Worm (Caenorhabditis elegans): ENCODE results near the gene mnm-2.

Gene mnm-2

DNA sequence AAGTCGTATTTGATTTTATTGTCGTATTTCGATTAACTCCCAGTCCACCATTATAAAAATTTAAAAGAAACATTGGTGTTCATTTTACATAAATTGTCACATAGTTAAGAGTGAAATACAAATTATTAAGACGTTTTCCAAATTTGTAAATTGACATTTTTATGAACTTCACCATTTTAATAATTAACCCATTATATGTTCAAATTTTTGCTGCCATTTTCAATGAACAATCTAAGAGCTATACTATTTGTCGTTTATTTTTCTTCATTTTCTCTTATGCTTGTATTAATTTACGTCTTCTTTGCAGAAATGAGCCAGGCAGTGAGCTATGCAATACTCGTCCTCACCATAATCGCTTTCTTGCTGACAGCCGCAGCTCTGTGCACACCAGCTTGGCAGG is 6.5 kb upstream of the mnm-2 start, which contains the start of gene clc-2:
Gene clc-2, plus strand, starts transcription at position 301 of the 400 bp plus-strand sequence.
- TF ChIP-seq pha-4 (tag; optimal IDR thresholded peaks at IDR 0.05): no peak
- TF ChIP-seq lsy-27 (tag; optimal IDR thresholded peaks at IDR 0.05; ENCODE audit: borderline replicate concordance, insufficient read depth): no peak
- TF ChIP-seq nfyb-1 (GFP tag; IDR thresholded peaks at IDR 0.05): no peak
- no peak for TF ChIP-seq madf-10 (tag; optimal IDR thresholded peaks at IDR 0.05)
- TF ChIP-seq madf-3 (GFP tag; IDR thresholded peaks at IDR 0.05): no peak
- no peak for TF ChIP-seq lin-35 (GFP tag; optimal IDR thresholded peaks at IDR 0.05)
- no peak for TF ChIP-seq gei-17 (GFP tag; optimal IDR thresholded peaks at IDR 0.05)
- no peak for TF ChIP-seq ets-4 (GFP tag; optimal IDR thresholded peaks at IDR 0.05)
- no peak for TF ChIP-seq Y56A3A.18 (GFP tag; IDR thresholded peaks at IDR 0.05)
- TF ChIP-seq dox-1 (GFP tag; IDR thresholded peaks at IDR 0.05): no peak
- TF ChIP-seq die-1 (tag; optimal IDR thresholded peaks at IDR 0.05): no peak
- TF ChIP-seq F57C9.4 (tag; optimal IDR thresholded peaks at IDR 0.05): no peak
- no peak for TF ChIP-seq F55B11.4 (tag; optimal IDR thresholded peaks at IDR 0.05; ENCODE audit: borderline replicate concordance, insufficient read depth)
- no peak for TF ChIP-seq xnd-1 (tag; optimal IDR thresholded peaks at IDR 0.05)
- no peak for TF ChIP-seq nhr-120 (GFP tag; IDR thresholded peaks at IDR 0.05)
- no peak for TF ChIP-seq nfya-2 (GFP tag; IDR thresholded peaks at IDR 0.05)
- TF ChIP-seq ama-1 (optimal IDR thresholded peaks at IDR 0.05): no peak
- TF ChIP-seq ama-1 (GFP tag; optimal IDR thresholded peaks at IDR 0.05): no peak
- TF ChIP-seq cebp-2 (GFP tag; IDR thresholded peaks at IDR 0.05): no peak
- no peak for TF ChIP-seq aptf-2 (GFP tag; conservative IDR thresholded peaks at IDR 0.05)

DNA sequence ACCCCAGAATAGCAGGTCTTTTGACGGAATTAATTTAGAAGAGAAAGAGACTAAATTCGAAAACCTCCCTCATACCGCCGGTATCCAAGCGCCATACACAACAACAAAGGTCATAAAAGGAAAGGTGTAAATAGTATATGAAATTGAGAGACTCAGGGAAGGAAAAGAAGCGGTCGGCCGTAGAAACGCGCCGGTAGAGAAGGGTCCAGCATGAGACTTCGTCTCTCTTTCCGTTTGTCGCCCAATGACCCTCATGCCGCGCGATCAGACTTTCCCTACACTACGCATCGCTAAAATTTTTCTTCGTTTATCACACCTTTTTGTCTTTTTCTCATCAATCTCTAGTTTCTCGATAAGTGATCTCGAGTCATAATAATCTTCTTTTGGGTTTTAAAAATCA is 5.8 kb upstream of the mnm-2 start:
- no peak for TF ChIP-seq F57A8.1 (GFP tag; optimal IDR thresholded peaks at IDR 0.05)
- no peak for TF ChIP-seq ztf-6 (GFP tag; IDR thresholded peaks at IDR 0.05)
- TF ChIP-seq unc-62 (GFP tag; optimal IDR thresholded peaks at IDR 0.05): no peak
- no peak for TF ChIP-seq ama-1 (optimal IDR thresholded peaks at IDR 0.05)
- no peak for TF ChIP-seq ama-1 (GFP tag; optimal IDR thresholded peaks at IDR 0.05)
- TF ChIP-seq mel-28 (tag; optimal IDR thresholded peaks at IDR 0.05; ENCODE audit: borderline replicate concordance): no peak
- TF ChIP-seq ets-4 (GFP tag; optimal IDR thresholded peaks at IDR 0.05): no peak
- TF ChIP-seq cebp-1 (GFP tag; IDR thresholded peaks at IDR 0.05): no peak
- TF ChIP-seq cebp-1 (tag; optimal IDR thresholded peaks at IDR 0.05): no peak
- no peak for TF ChIP-seq hrde-1 (tag; optimal IDR thresholded peaks at IDR 0.05; ENCODE audit: borderline replicate concordance)
- TF ChIP-seq attf-3 (GFP tag; conservative IDR thresholded peaks at IDR 0.05): no peak
- no peak for TF ChIP-seq ztf-22 (GFP tag; optimal IDR thresholded peaks at IDR 0.05)

DNA sequence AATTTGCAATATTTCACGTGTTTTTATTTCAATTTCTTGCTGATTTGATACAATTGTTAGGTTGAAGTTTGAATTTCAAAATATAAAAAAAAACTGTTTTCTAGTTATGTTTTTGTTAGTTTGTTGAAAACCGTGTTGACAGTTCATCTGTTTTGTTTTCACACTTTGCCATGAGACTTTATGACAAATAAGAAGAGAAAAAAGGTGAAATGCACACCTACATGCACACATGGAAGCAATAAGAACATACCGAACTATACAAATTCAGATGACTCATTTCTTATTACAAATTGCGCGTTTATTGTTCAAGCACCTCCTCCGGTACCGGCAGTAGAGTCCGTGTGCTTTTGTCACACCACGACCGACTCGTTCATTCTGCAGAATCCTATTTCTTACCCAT is 4.1 kb downstream of the mnm-2 start, which contains the start of gene C10A4.9:
Gene C10A4.9, plus strand, starts transcription at position 301 of the 400 bp plus-strand sequence.
- no peak for TF ChIP-seq lsy-27 (tag; optimal IDR thresholded peaks at IDR 0.05; ENCODE audit: borderline replicate concordance, insufficient read depth)

DNA sequence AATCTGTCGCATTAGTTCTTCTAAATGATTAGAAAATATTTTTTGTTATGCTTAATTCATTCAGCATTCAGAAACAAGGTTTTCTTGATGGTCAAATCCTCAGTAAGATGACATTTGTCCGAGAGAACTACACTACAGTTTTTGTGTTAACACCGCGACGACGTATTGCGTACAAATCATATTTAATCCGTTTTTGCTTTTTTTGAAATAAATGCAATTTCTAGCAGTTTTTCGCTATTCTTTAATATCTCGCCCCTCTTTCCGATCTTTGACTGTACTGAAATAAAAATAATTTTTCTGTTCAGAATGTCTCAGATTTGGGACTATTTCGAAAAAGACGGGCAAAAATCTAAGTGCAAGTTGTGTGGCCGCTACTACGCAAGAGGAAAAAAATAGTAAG is 8.6 kb downstream of the mnm-2 start, which contains the start of gene C10A4.1:
Gene C10A4.1, plus strand, starts transcription at position 301 of the 400 bp plus-strand sequence.
- TF ChIP-seq C06A6.2 (GFP tag; conservative IDR thresholded peaks at IDR 0.05) (no peak), snpc-3.4 (tag; optimal IDR thresholded peaks at IDR 0.05) (no peak), dpl-1 (GFP tag; optimal IDR thresholded peaks at IDR 0.05) (no peak), hlh-12 (tag; optimal IDR thresholded peaks at IDR 0.05) (no peak), D2030.7 (GFP tag; IDR thresholded peaks at IDR 0.05) (no peak), somi-1 (GFP tag; optimal IDR thresholded peaks at IDR 0.05) (no peak)

Measured in whole organism, young adult.